Fruit fly (Drosophila melanogaster): ENCODE results near the gene Acp63F.

Acp63F gene

DNA sequence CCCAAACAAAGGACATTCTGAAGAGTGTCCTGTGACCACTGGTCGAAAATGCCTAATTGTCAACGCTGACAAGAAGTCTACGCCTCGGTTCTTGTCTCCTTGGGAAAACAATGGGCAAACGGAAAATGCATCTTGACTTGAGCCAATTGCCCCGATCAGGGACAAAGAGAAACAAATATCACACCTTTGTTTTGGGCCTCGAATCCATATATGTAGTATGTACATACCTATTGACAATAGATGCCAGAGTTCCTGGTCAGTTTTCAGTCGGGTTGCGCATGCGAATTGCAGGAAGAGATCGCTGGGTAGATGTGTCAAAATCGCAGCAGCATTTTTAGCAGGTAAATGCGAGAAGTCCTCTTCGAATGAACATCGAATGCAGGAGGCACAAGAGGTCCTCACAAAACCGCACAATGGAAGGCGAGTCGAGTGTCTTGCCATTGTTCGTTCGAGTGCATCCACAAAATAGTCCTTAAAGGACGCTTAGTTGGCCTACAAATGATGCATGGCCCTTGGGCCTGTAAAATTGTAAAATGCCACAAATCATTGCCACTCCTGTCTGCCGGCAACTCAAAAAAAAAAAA lies 32.6 kb upstream of the Acp63F start:
- no peak for TF ChIP-seq dmrt93B (GFP tag; optimal IDR thresholded peaks at IDR 0.05)
- no peak for TF ChIP-seq CrebA (GFP tag; optimal IDR thresholded peaks at IDR 0.05; ENCODE audit: borderline replicate concordance)
- no peak for TF ChIP-seq N (GFP tag; optimal IDR thresholded peaks at IDR 0.05)
- TF ChIP-seq usp (GFP tag; optimal IDR thresholded peaks at IDR 0.05) = no peak
- no peak for TF ChIP-seq OdsH (GFP tag; optimal IDR thresholded peaks at IDR 0.05)
- no peak for TF ChIP-seq CG9705 (GFP tag; optimal IDR thresholded peaks at IDR 0.05)
- no peak for TF ChIP-seq foxo (GFP tag; optimal IDR thresholded peaks at IDR 0.05)
- TF ChIP-seq h (GFP tag; optimal IDR thresholded peaks at IDR 0.05) = no peak

DNA sequence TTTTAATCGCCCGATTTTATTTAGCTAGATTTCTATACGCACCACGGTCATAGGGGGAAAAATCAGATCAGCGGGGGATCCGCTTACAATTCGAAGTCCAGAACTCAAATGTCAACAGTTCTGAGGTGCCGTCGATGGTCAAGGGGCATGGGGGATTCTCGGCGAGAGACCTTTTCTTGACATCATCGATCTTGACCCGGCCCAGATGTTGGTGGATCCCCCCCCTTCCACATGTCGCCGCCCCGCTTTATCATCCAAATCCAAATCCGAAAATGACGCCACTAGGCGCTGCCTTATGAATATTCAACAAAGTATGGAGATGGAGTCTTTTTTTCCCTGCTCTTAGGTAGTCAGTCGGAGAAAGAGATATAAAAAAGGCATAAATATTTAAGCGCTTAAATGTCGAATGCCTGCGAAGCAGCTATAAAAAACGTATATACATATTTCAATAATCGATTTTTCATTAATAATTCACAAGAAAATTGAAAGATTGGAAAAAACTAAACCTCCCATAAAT lies 31.7 kb upstream of the Acp63F start:
- TF ChIP-seq GATAd (GFP tag; optimal IDR thresholded peaks at IDR 0.05) (no peak), Sp1 (GFP tag; optimal IDR thresholded peaks at IDR 0.05) (no peak), woc (GFP tag; optimal IDR thresholded peaks at IDR 0.05) (no peak), Abd-B (GFP tag; optimal IDR thresholded peaks at IDR 0.05) (no peak), brk (GFP tag; optimal IDR thresholded peaks at IDR 0.05) (no peak), psq (GFP tag; optimal IDR thresholded peaks at IDR 0.05) (no peak), HLH106 (tag; optimal IDR thresholded peaks at IDR 0.05) (no peak), dl (GFP tag; optimal IDR thresholded peaks at IDR 0.05; ENCODE audit: insufficient read depth in 1 of 2, partially characterized antibody in 2 of 2) (no peak), Vsx2 (GFP tag; optimal IDR thresholded peaks at IDR 0.05; ENCODE audit: partially characterized antibody) (no peak), Dfd (GFP tag; optimal IDR thresholded peaks at IDR 0.05) (no peak), sage (GFP tag; optimal IDR thresholded peaks at IDR 0.05) (no peak), lola (GFP tag; optimal IDR thresholded peaks at IDR 0.05) (no peak), Dif (GFP tag; optimal IDR thresholded peaks at IDR 0.05; ENCODE audit: partially characterized antibody) (no peak), tai (GFP tag; optimal IDR thresholded peaks at IDR 0.05) (no peak)

DNA sequence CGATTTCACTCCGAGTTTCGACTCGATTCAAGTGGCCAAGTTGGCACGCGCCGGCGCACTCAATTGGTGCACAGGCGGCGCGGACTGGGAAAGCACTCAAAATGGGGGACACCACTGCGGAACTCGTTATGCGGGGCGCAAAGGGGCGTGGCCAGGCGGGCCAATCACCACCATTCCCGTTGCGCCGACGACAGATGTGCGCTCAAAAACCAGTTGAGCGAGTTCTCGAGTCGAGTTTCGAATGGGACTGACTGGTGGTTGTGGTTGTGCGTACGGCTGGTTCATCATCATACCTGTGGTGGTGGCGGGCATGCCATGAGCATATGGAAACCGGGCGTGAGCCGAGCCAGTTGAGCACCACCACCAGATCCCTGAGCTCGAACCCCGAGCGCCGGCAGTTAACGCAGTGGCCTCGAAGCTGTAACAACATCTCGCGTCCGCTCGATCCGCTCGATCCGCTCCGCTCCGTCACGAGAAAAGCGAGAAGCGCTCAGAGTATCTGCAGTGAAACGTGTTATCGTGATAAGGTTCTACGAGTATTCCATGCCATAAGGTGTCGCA lies 29.7 kb upstream of the Acp63F start, which contains the start of gene Awh:
Awh (plus strand) TSS at position 392 of the 561 bp plus-strand sequence.
- no peak for TF ChIP-seq sage (GFP tag; optimal IDR thresholded peaks at IDR 0.05)
- no peak for TF ChIP-seq CG32264 (GFP tag; optimal IDR thresholded peaks at IDR 0.05)
- no peak for TF ChIP-seq tai (GFP tag; optimal IDR thresholded peaks at IDR 0.05)
- TF ChIP-seq pan (optimal IDR thresholded peaks at IDR 0.05) = no peak
- TF ChIP-seq N (GFP tag; optimal IDR thresholded peaks at IDR 0.05) = no peak
- TF ChIP-seq foxo (GFP tag; optimal IDR thresholded peaks at IDR 0.05) = no peak
- TF ChIP-seq Hr78 (GFP tag; optimal IDR thresholded peaks at IDR 0.05) = no peak
- TF ChIP-seq rgr (GFP tag; optimal IDR thresholded peaks at IDR 0.05) = no peak
- no peak for TF ChIP-seq dsf (GFP tag; optimal IDR thresholded peaks at IDR 0.05; ENCODE audit: borderline replicate concordance)
- TF ChIP-seq lola (GFP tag; optimal IDR thresholded peaks at IDR 0.05) = no peak
- TF ChIP-seq ey (GFP tag; optimal IDR thresholded peaks at IDR 0.05) = no peak
- TF ChIP-seq dl (GFP tag; optimal IDR thresholded peaks at IDR 0.05; ENCODE audit: insufficient read depth in 1 of 2, partially characterized antibody in 2 of 2) = peak in 1 of 2 experiments; percentile 54
- TF ChIP-seq fru (GFP tag; optimal IDR thresholded peaks at IDR 0.05) = peak; percentile 14
- TF ChIP-seq CrebA (GFP tag; optimal IDR thresholded peaks at IDR 0.05; ENCODE audit: borderline replicate concordance) = peak; percentile 67
- TF ChIP-seq usp (GFP tag; optimal IDR thresholded peaks at IDR 0.05) = no peak
- TF ChIP-seq GATAd (GFP tag; optimal IDR thresholded peaks at IDR 0.05) = no peak
- TF ChIP-seq Hnf4 (GFP tag; optimal IDR thresholded peaks at IDR 0.05) = no peak
- TF ChIP-seq Hr83 (GFP tag; optimal IDR thresholded peaks at IDR 0.05; ENCODE audit: poor library complexity, severe bottlenecking) = no peak
- no peak for TF ChIP-seq jim (GFP tag; optimal IDR thresholded peaks at IDR 0.05)
- TF ChIP-seq Mio (GFP tag; optimal IDR thresholded peaks at IDR 0.05) = no peak
- no peak for TF ChIP-seq brk (GFP tag; optimal IDR thresholded peaks at IDR 0.05)
- no peak for TF ChIP-seq Sp1 (GFP tag; optimal IDR thresholded peaks at IDR 0.05)
- no peak for TF ChIP-seq Rel (GFP tag; optimal IDR thresholded peaks at IDR 0.05)
- no peak for TF ChIP-seq Rel (tag; optimal IDR thresholded peaks at IDR 0.05)
- no peak for TF ChIP-seq Abd-B (GFP tag; optimal IDR thresholded peaks at IDR 0.05)
- TF ChIP-seq CG9705 (GFP tag; optimal IDR thresholded peaks at IDR 0.05) = no peak
- no peak for TF ChIP-seq woc (GFP tag; optimal IDR thresholded peaks at IDR 0.05)
- no peak for TF ChIP-seq HLH106 (tag; optimal IDR thresholded peaks at IDR 0.05)
- TF ChIP-seq dmrt93B (GFP tag; optimal IDR thresholded peaks at IDR 0.05) = no peak
- TF ChIP-seq Dfd (GFP tag; optimal IDR thresholded peaks at IDR 0.05) = no peak
- peak; percentile 93 for TF ChIP-seq Dif (GFP tag; optimal IDR thresholded peaks at IDR 0.05; ENCODE audit: partially characterized antibody)
- TF ChIP-seq Jra (GFP tag; optimal IDR thresholded peaks at IDR 0.05) = peak; percentile 27
- TF ChIP-seq h (GFP tag; optimal IDR thresholded peaks at IDR 0.05) = peak; percentile 67
- TF ChIP-seq sv (GFP tag; optimal IDR thresholded peaks at IDR 0.05) = no peak
- peak; percentile 96 for TF ChIP-seq Vsx2 (GFP tag; optimal IDR thresholded peaks at IDR 0.05; ENCODE audit: partially characterized antibody)
- no peak for TF ChIP-seq OdsH (GFP tag; optimal IDR thresholded peaks at IDR 0.05)
- TF ChIP-seq psq (GFP tag; optimal IDR thresholded peaks at IDR 0.05) = no peak
- no peak for TF ChIP-seq Myc (optimal IDR thresholded peaks at IDR 0.05)
- no peak for TF ChIP-seq br (GFP tag; optimal IDR thresholded peaks at IDR 0.05)
